Fruit fly (Drosophila melanogaster) whole organism, embryonic: ENCODE data around the gene heph.

Experiments
- CG10321 ChIP-seq: fragments of 200-800 bp; sonication (Bioruptor generic); IDR thresholded peaks from 2 replicates; pipeline ENCODE4 v1.3.6; 2022; ENCODE audit warnings: missing biosample characterization, missing genetic modification characterization
- CG11085 ChIP-seq: fragments of 200-800 bp; sonication (Bioruptor generic); IDR thresholded peaks from 2 replicates; pipeline ENCODE4 v1.3.6; 2022; ENCODE audit warnings: missing biosample characterization, missing genetic modification characterization
- CG11093 ChIP-seq: fragments of 200-800 bp; sonication (Bioruptor generic); IDR thresholded peaks from 3 replicates; pipeline ENCODE4 v1.3.6; 2022; ENCODE audit warnings: missing biosample characterization, missing genetic modification characterization
- CG12155 ChIP-seq: fragments of 200-800 bp; sonication (Bioruptor generic); optimal IDR thresholded peaks from 3 replicates; lab custom pipeline; 2016; ENCODE audit warnings: missing biosample characterization, missing genetic modification characterization
- CG12942 ChIP-seq: fragments of 200-800 bp; sonication (Bioruptor generic); optimal IDR thresholded peaks from 3 replicates; lab custom pipeline; 2016; ENCODE audit warnings: missing biosample characterization, missing genetic modification characterization
- CG15479 ChIP-seq: fragments of 200-800 bp; sonication (Bioruptor generic); optimal IDR thresholded peaks from 3 replicates; lab custom pipeline; 2019; ENCODE audit warnings: missing biosample characterization, mild to moderate bottlenecking, missing genetic modification characterization, moderate library complexity
- CG15514 ChIP-seq: fragments of 200-800 bp; sonication (Bioruptor generic); optimal IDR thresholded peaks from 3 replicates; lab custom pipeline; 2017; ENCODE audit warnings: missing biosample characterization, missing genetic modification characterization, mild to moderate bottlenecking, moderate library complexity, missing genetic modification reagents
- CG1603 ChIP-seq: fragments of 200-800 bp; sonication (Bioruptor generic); optimal IDR thresholded peaks from 2 replicates; lab custom pipeline; 2019; ENCODE audit warnings: missing biosample characterization, mild to moderate bottlenecking, missing genetic modification characterization, moderate library complexity
- CG16863 ChIP-seq: fragments of 200-800 bp; sonication (Bioruptor generic); optimal IDR thresholded peaks from 3 replicates; lab custom pipeline; 2016; ENCODE audit warnings: missing biosample characterization, missing genetic modification characterization
- CG17328 ChIP-seq: fragments of 200-800 bp; sonication (Bioruptor generic); IDR thresholded peaks from 2 replicates; pipeline ENCODE4 v1.3.6; 2022; ENCODE audit warnings: missing biosample characterization, missing genetic modification characterization
- CG17359 ChIP-seq: fragments of 200-800 bp; sonication (Bioruptor generic); optimal IDR thresholded peaks from 3 replicates; lab custom pipeline; 2018; ENCODE audit warnings: missing biosample characterization, mild to moderate bottlenecking, missing genetic modification characterization, moderate library complexity
- CG2678 ChIP-seq: fragments of 200-800 bp; sonication (Bioruptor generic); optimal IDR thresholded peaks from 3 replicates; lab custom pipeline; 2019; ENCODE audit warnings: missing biosample characterization, mild to moderate bottlenecking, missing genetic modification characterization, moderate library complexity
- CG2889 ChIP-seq: fragments of 200-800 bp; sonication (Bioruptor generic); IDR thresholded peaks from 3 replicates; pipeline ENCODE4 v1.3.6; 2022; ENCODE audit warnings: missing biosample characterization, missing genetic modification characterization
- CG31441 ChIP-seq: fragments of 200-800 bp; sonication (Bioruptor generic); IDR thresholded peaks from 2 replicates; pipeline ENCODE4 v1.3.6; 2022; ENCODE audit warnings: missing biosample characterization, missing genetic modification characterization
- CG33557 ChIP-seq: fragments of 200-800 bp; sonication (Bioruptor generic); optimal IDR thresholded peaks from 2 replicates; lab custom pipeline; 2019; ENCODE audit warnings: missing biosample characterization, mild to moderate bottlenecking, missing genetic modification characterization, moderate library complexity
- CG3407 ChIP-seq: fragments of 200-800 bp; sonication (Bioruptor generic); optimal IDR thresholded peaks from 2 replicates; lab custom pipeline; 2018; ENCODE audit warnings: missing biosample characterization, mild to moderate bottlenecking, missing genetic modification characterization
- CG34224 ChIP-seq: fragments of 200-800 bp; sonication (Bioruptor generic); IDR thresholded peaks from 3 replicates; pipeline ENCODE4 v1.3.6; 2022; ENCODE audit warnings: missing biosample characterization, missing genetic modification characterization; ENCODE audit not compliant: partially characterized antibody
- CG4617 ChIP-seq: fragments of 200-800 bp; sonication (Bioruptor generic); optimal IDR thresholded peaks from 3 replicates; lab custom pipeline; 2016; ENCODE audit warnings: missing biosample characterization, missing genetic modification characterization, borderline replicate concordance
- CG6654 ChIP-seq: fragments of 200-800 bp; sonication (Bioruptor generic); optimal IDR thresholded peaks from 2 replicates; lab custom pipeline; 2017; ENCODE audit warnings: missing biosample characterization, mild to moderate bottlenecking, missing genetic modification characterization
- D ChIP-seq, 2 experiments: fragments of 200-800 bp in 1 of 2; fragments of >200 bp in 1 of 2; sonication (Bioruptor generic) in 1 of 2; optimal IDR thresholded peaks; 2 replicates in 1 of 2; 3 replicates in 1 of 2; lab custom pipeline; 2017; ENCODE audit warnings: mild to moderate bottlenecking in 1 of 2, missing biosample characterization in 1 of 2, missing genetic modification characterization in 1 of 2, missing genetic modification reagents in 1 of 2
- Doc2 ChIP-seq: fragments of 200-800 bp; sonication (Bioruptor generic); IDR thresholded peaks from 2 replicates; pipeline ENCODE4 v1.3.6; 2022; ENCODE audit warnings: missing biosample characterization, missing genetic modification characterization
- Drgx ChIP-seq: fragments of 200-800 bp; sonication (Bioruptor generic); IDR thresholded peaks from 2 replicates; pipeline ENCODE4 v1.3.6; 2022; ENCODE audit warnings: missing biosample characterization, missing genetic modification characterization
- Ets97D ChIP-seq: fragments of 200-800 bp; sonication (Bioruptor generic); optimal IDR thresholded peaks from 3 replicates; lab custom pipeline; 2016; ENCODE audit warnings: missing biosample characterization, missing genetic modification characterization
- Fer3 ChIP-seq: fragments of 200-800 bp; sonication (Bioruptor generic); optimal IDR thresholded peaks from 2 replicates; lab custom pipeline; 2018; ENCODE audit warnings: missing biosample characterization, mild to moderate bottlenecking, missing genetic modification characterization, moderate library complexity
- H15 ChIP-seq: fragments of 200-800 bp; sonication (Bioruptor generic); IDR thresholded peaks from 3 replicates; pipeline ENCODE4 v1.3.6; 2022; ENCODE audit warnings: missing biosample characterization, missing genetic modification characterization
- HmgZ ChIP-seq: fragments of 200-800 bp; sonication (Bioruptor generic); optimal IDR thresholded peaks from 2 replicates; lab custom pipeline; 2018; ENCODE audit warnings: missing biosample characterization, mild to moderate bottlenecking, missing genetic modification characterization
- MBD-R2 ChIP-seq: fragments of 200-800 bp; sonication (Bioruptor generic); IDR thresholded peaks from 2 replicates; pipeline ENCODE4 v1.3.6; 2022; ENCODE audit warnings: missing biosample characterization, missing genetic modification characterization
- MESR4 ChIP-seq: fragments of 200-800 bp; sonication (Bioruptor generic); optimal IDR thresholded peaks from 2 replicates; lab custom pipeline; 2018; ENCODE audit warnings: missing biosample characterization, mild to moderate bottlenecking, missing genetic modification characterization, moderate library complexity
- Med ChIP-seq: fragments of 200-800 bp; sonication (Bioruptor generic); peaks from one replicate; lab custom pipeline; 2016; ENCODE audit warnings: missing biosample characterization, missing genetic modification characterization, mild to moderate bottlenecking, inconsistent platforms, moderate library complexity
- NFAT ChIP-seq: fragments of 200-800 bp; sonication (Bioruptor generic); IDR thresholded peaks from 2 replicates; pipeline ENCODE4 v1.3.6; 2022; ENCODE audit warnings: missing biosample characterization, missing genetic modification characterization
- Scr ChIP-seq: fragments of 200-800 bp; sonication (Bioruptor generic); IDR thresholded peaks from 2 replicates; pipeline ENCODE4 v1.3.6; 2022; ENCODE audit warnings: missing biosample characterization, missing genetic modification characterization; ENCODE audit not compliant: partially characterized antibody
- Spps ChIP-seq: fragments of 200-800 bp; sonication (Bioruptor generic); optimal IDR thresholded peaks from 2 replicates; lab custom pipeline; 2018; ENCODE audit warnings: missing biosample characterization, mild to moderate bottlenecking, missing genetic modification characterization
- Sry-β ChIP-seq: fragments of 200-800 bp; sonication (Bioruptor generic); optimal IDR thresholded peaks from 2 replicates; lab custom pipeline; 2018; ENCODE audit warnings: missing biosample characterization, mild to moderate bottlenecking, missing genetic modification characterization, moderate library complexity
- Vsx1 ChIP-seq: fragments of 200-800 bp; sonication (Bioruptor generic); optimal IDR thresholded peaks from 2 replicates; lab custom pipeline; 2017; ENCODE audit warnings: missing biosample characterization, mild to moderate bottlenecking, missing genetic modification characterization, missing genetic modification reagents
- az2 ChIP-seq: fragments of 200-800 bp; sonication (Bioruptor generic); optimal IDR thresholded peaks from 3 replicates; lab custom pipeline; 2016; ENCODE audit warnings: missing biosample characterization, missing genetic modification characterization
- bbx ChIP-seq: fragments of 200-800 bp; sonication (Bioruptor generic); IDR thresholded peaks from 2 replicates; pipeline ENCODE4 v1.3.6; 2022; ENCODE audit warnings: missing biosample characterization, missing genetic modification characterization; ENCODE audit not compliant: partially characterized antibody
- cas ChIP-seq: fragments of 200-800 bp; sonication (Bioruptor generic); IDR thresholded peaks from 2 replicates; pipeline ENCODE4 v1.3.6; 2022; ENCODE audit warnings: missing biosample characterization, missing genetic modification characterization
- crol ChIP-seq: fragments of 200-800 bp; sonication (Bioruptor generic); IDR thresholded peaks from 2 replicates; pipeline ENCODE4 v1.3.6; 2022; ENCODE audit warnings: missing biosample characterization, missing genetic modification characterization
- dysf ChIP-seq: fragments of 200-800 bp; sonication (Bioruptor generic); IDR thresholded peaks from 3 replicates; pipeline ENCODE4 v1.3.6; 2022; ENCODE audit warnings: missing biosample characterization, missing genetic modification characterization
- ewg ChIP-seq: fragments of 200-800 bp; sonication (Bioruptor generic); optimal IDR thresholded peaks from 3 replicates; lab custom pipeline; 2017; ENCODE audit warnings: mild to moderate bottlenecking, missing biosample characterization, missing genetic modification reagents, missing genetic modification characterization
- gcm ChIP-seq: fragments of 200-800 bp; sonication (Bioruptor generic); optimal IDR thresholded peaks from 2 replicates; lab custom pipeline; 2019; ENCODE audit warnings: missing biosample characterization, mild to moderate bottlenecking, missing genetic modification characterization, moderate library complexity
- nerfin-1 ChIP-seq: fragments of 200-800 bp; sonication (Bioruptor generic); optimal IDR thresholded peaks from 3 replicates; lab custom pipeline; 2019; ENCODE audit warnings: missing biosample characterization, mild to moderate bottlenecking, missing genetic modification characterization, moderate library complexity
- pan ChIP-seq, 4 experiments: fragments of >200 bp in 3 of 4; fragments of 200-800 bp in 1 of 4; sonication (Bioruptor generic) in 1 of 4; optimal IDR thresholded peaks in 3 of 4; IDR thresholded peaks in 1 of 4; 2 replicates each; pipeline versions ENCODE4 v1.3.6 to Lab custom; 2017 to 2022; ENCODE audit warnings: missing biosample characterization in 2 of 4, missing genetic modification characterization in 2 of 4, mixed read lengths in 1 of 4
- pb ChIP-seq: fragments of 200-800 bp; sonication (Bioruptor generic); optimal IDR thresholded peaks from 3 replicates; lab custom pipeline; 2016; ENCODE audit warnings: missing biosample characterization, missing genetic modification characterization
- rib ChIP-seq: fragments of 200-800 bp; sonication (Bioruptor generic); IDR thresholded peaks from 2 replicates; pipeline ENCODE4 v1.3.6; 2022; ENCODE audit warnings: missing biosample characterization, missing genetic modification characterization
- sima ChIP-seq: fragments of 200-800 bp; sonication (Bioruptor generic); optimal IDR thresholded peaks from 2 replicates; lab custom pipeline; 2016; ENCODE audit warnings: missing biosample characterization, missing genetic modification characterization
- slp2 ChIP-seq: fragments of 200-800 bp; sonication (Bioruptor generic); optimal IDR thresholded peaks from 2 replicates; lab custom pipeline; 2016; ENCODE audit warnings: missing biosample characterization, missing genetic modification characterization
- zen ChIP-seq: fragments of 200-800 bp; sonication (Bioruptor generic); optimal IDR thresholded peaks from 3 replicates; lab custom pipeline; 2018; ENCODE audit warnings: missing biosample characterization, mild to moderate bottlenecking, missing genetic modification characterization, moderate library complexity

heph gene

DNA sequence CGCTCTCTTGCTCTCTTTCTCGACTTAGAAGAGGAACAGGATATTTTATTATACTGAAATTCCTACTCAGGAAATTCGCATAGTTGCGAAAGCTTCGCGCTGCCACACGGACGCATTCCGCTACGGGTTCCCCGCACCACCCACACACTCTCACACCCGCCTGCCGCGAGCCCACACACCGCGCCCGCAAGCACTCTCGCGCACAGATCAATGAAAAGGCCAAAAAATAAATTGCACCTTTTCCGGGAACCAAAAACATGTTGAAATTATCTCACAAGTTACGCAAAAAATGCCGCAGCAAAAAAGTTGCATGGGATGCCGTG, 202.4 kb downstream of the heph start (continued):
- TF ChIP-seq CG15479 (no peak), Fer3 (tag; lab: Kevin White, UChicago) (no peak), crol (GFP tag; lab: Robert Waterston, UW) (peak; percentile 66), zen (tag; lab: Kevin White, UChicago) (no peak), CG3407 (GFP tag; lab: Kevin White, UChicago) (no peak), NFAT (GFP tag; lab: Robert Waterston, UW) (no peak), CG31441 (GFP tag; lab: Robert Waterston, UW) (no peak), rib (GFP tag; lab: Robert Waterston, UW) (0 out of 2 replicates have a peak, but pooled peaks have one; percentile 27), CG17359 (tag; lab: Kevin White, UChicago) (no peak), D (optimal IDR thresholded peaks at IDR 0.05; lab: Kevin White, UChicago) (no peak), D (GFP tag; optimal IDR thresholded peaks at IDR 0.05; lab: Kevin White, UChicago) (no peak), pan (optimal IDR thresholded peaks at IDR 0.05; lab: Kevin White, UChicago) (no peak), pan (GFP tag; optimal IDR thresholded peaks at IDR 0.05 in 1 of 2, IDR thresholded peaks at IDR 0.05 in 1 of 2) (no peak), bbx (GFP tag; lab: Robert Waterston, UW) (peak; percentile 68), Sry-β (GFP tag; lab: Kevin White, UChicago) (no peak), CG11093 (GFP tag; lab: Robert Waterston, UW) (no peak), Spps (no peak), CG17328 (no peak), CG33557 (GFP tag; lab: Kevin White, UChicago) (no peak), CG16863 (no peak), MBD-R2 (no peak), sima (GFP tag; lab: Kevin White, UChicago) (no peak), Doc2 (no peak), nerfin-1 (tag; lab: Kevin White, UChicago) (peak; percentile 97), Drgx (GFP tag; lab: Robert Waterston, UW) (no peak), CG12942 (GFP tag; lab: Kevin White, UChicago) (no peak), slp2 (GFP tag; lab: Kevin White, UChicago) (no peak), pb (GFP tag; lab: Kevin White, UChicago) (no peak), CG2889 (GFP tag; lab: Robert Waterston, UW) (no peak), CG2678 (tag; lab: Kevin White, UChicago) (no peak), H15 (GFP tag; lab: Robert Waterston, UW) (no peak)

DNA sequence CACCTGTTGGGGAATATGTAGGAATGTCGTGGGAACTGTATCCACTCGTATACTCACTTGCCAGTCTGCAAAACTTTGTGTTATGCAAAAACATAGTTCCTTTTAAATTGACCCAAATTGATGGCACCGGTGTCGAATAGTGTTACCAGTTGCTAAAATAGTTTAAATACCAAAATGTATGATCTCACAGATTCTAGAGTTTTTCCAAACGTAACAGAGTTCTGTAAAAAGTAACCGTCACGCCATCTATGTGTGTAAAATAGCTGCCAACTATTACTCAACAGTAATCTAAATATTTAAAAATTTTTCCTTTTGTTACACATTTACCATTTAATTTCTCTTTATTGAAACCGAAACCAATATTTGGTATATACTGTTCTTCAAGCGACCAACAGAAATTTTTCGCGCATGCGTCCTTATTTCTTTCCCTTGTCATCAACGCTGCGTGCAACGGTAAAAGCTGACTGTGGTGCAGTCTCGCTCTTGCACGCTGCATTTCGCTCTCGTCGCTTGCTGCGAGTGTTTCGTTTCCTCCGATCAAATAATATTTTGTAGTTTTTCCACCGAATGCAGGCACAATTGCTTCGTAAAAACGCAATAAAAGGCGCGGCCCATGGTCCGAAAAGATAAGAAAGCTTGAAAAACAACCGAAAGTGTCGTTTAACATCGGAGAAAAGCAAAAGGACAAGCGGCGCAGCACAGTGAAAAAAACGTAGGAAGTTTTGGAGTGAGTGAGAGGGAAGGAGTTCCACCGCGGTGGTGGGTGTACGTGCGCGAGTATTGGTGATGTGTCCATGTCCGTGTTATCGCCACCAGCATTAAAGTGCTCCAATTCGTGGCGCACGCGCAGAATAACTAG, 203.0 kb downstream of the heph start, which contains the start of the genes FeCH and RhoGAP100F:
Gene FeCH, minus strand, starts transcription at position 180 of the 859 bp plus-strand sequence.
Gene RhoGAP100F, plus strand, starts transcription at position 493 of the 859 bp plus-strand sequence.
- TF ChIP-seq dysf (GFP tag; lab: Robert Waterston, UW) = 0 out of 3 replicates have a peak, but pooled peaks have one; percentile 16
- TF ChIP-seq CG6654 (GFP tag; lab: Kevin White, UChicago) = no peak
- no peak for TF ChIP-seq CG11085
- TF ChIP-seq CG15514 (GFP tag; lab: Kevin White, UChicago) = peak; percentile 32
- peak; percentile 91 for TF ChIP-seq ewg (GFP tag; lab: Kevin White, UChicago)
- peak; percentile 29 for TF ChIP-seq CG1603 (tag; lab: Kevin White, UChicago)
- TF ChIP-seq CG12155 (GFP tag; lab: Kevin White, UChicago) = peak; percentile 44
- peak; percentile 40 for TF ChIP-seq MESR4 (GFP tag; lab: Kevin White, UChicago)
- no peak for TF ChIP-seq cas
- TF ChIP-seq Scr (GFP tag; lab: Robert Waterston, UW) = 0 out of 2 replicates have a peak, but pooled peaks have one; percentile 15
- no peak for TF ChIP-seq gcm
- 0 out of 3 replicates have a peak, but pooled peaks have one; percentile 7 for TF ChIP-seq CG34224
- TF ChIP-seq CG2889 (GFP tag; lab: Robert Waterston, UW) = no peak
- TF ChIP-seq Med = peak; percentile 13
- peak; percentile 6 for TF ChIP-seq CG4617 (GFP tag; lab: Kevin White, UChicago)
- peak; percentile 19 for TF ChIP-seq Ets97D (GFP tag; lab: Kevin White, UChicago)
- no peak for TF ChIP-seq Vsx1
- peak; percentile 2 for TF ChIP-seq HmgZ (tag; lab: Kevin White, UChicago)
- no peak for TF ChIP-seq az2
- peak; percentile 59 for TF ChIP-seq CG10321 (GFP tag; lab: Robert Waterston, UW)
